Fruit fly (Drosophila melanogaster): ENCODE measurements around the gene CG32305.

CG32305 gene

DNA sequence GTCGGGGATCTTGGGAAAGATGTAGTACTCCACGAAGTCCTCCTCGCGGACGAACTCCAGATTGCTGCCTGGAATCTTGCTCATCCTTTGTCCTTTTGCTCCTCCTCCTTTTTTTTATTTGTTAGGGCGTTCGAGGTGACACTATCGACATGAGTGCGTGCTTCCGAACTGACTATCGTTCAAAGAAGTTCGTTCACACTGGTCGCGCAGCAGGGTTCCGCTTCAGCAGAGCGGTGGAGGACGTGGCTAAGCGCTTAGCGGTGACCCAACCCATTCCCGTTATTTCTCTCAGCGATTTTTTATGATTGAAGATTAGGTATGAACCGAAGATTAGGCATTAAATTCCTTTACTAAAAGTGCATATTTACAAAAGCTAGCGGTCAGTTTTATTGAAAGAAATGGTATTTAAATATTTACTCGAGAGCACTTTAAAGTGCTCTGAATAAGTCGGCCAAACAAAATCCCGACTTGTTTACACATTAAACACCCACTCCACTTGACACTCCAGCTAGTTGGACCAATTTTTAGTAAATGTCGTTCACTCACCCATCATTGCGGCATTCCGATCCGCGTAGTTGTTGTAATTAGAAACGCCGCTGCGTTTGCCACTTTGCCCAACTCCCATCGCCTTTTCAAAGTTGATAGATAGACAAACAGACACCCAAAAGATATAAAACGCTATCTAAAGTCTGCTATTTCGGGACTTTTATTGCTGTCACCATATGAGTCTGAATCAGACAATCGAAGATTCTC is 17.4 kb downstream of the CG32305 start, which contains the start of the genes ecd and CG13806:
Gene ecd, minus strand, starts transcription at position 166 of the 753 bp plus-strand sequence.
Gene CG13806, plus strand, starts transcription at position 703 of the 753 bp plus-strand sequence.
- no peak for TF ChIP-seq CG17801 (GFP tag; optimal IDR thresholded peaks at IDR 0.05; ENCODE audit: partially characterized antibody)

DNA sequence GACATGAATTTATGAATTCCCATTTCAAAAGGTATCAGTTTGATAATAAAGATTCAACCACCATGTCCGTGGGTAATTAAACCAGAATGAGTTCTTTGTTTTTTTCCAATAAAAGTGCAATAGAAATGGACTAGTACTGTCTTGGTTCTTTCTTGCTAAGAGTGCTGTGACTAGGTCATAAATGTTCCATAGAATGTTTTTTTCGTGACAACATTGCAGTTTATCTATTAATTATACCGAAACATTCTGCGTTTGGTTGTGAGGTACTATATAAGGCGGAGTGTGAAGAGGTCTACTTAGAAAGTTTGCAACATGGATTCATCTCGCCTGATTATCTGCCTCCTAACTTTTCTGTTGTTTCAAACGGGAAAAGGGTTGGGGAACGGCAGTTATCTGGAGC is 19.1 kb downstream of the CG32305 start, which contains the start of gene obst-I:
Gene obst-I, plus strand, starts transcription at position 301 of the 400 bp plus-strand sequence.
- TF ChIP-seq CG17801 (GFP tag; optimal IDR thresholded peaks at IDR 0.05; ENCODE audit: partially characterized antibody), result no peak

DNA sequence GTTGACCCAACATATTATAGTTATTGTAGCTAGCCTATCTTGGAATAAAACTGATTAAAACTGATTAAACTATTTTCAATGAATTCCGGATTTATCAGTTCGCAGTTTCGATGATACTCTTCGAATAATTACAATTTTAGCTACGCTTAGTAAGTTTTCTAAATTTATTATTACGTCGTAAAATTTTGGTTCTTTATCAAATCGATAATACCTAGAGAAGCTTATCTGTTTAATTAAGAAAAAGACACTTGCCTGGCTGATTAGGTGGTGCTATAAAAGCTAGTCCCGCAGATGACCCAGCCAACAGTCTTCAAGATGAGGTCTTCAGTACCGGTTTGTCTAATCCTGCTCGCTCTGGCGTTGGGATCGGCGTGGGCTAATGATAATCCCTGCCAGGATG is 20.1 kb downstream of the CG32305 start, which contains the start of gene CG32302:
Gene CG32302, plus strand, starts transcription at position 301 of the 400 bp plus-strand sequence.
- TF ChIP-seq CG17801 (GFP tag; optimal IDR thresholded peaks at IDR 0.05; ENCODE audit: partially characterized antibody), result no peak

DNA sequence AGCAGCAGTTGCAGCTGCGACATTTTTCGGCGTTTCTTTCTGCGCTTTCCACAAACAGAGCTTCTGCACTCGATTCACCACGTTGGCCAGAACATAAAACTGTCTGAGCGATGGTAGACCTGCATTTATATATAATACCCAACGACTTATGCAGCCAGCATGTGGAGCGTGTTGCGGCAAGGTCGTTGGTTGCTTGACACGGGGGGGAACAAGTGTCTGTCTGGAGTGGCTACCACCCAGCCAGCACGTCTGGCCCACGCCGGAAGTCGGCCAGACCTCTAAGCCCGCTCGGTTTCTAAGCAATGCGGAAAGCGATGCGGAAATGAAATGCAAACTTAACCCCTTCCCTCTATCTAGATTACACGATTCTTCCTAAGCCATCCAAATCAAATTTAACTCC is 24.2 kb downstream of the CG32305 start, which contains the start of gene yellow-g:
Gene yellow-g, minus strand, starts transcription at position 101 of the 400 bp plus-strand sequence.
- TF ChIP-seq CG17801 (GFP tag; optimal IDR thresholded peaks at IDR 0.05; ENCODE audit: partially characterized antibody), result no peak

DNA sequence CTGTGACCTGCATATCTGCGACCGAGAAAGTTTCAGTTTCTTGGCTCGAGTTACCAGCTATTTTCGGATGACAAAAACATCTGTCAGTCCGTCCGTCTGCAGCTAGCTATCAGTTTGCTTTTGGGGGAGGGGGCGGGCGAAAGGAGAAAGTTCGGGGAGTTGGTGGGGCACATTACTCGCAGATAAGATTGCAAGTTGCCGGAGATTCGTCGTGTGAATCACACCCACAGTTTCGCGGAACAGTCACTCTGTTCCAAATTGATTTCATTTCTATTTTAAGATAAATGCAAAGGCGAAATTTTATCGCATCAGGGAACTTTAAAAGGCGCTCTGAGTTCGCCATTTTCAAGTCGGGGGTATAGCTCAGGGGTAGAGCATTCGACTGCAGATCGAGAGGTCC is 25.0 kb downstream of the CG32305 start:
- no peak for TF ChIP-seq CG17801 (GFP tag; optimal IDR thresholded peaks at IDR 0.05; ENCODE audit: partially characterized antibody)

DNA sequence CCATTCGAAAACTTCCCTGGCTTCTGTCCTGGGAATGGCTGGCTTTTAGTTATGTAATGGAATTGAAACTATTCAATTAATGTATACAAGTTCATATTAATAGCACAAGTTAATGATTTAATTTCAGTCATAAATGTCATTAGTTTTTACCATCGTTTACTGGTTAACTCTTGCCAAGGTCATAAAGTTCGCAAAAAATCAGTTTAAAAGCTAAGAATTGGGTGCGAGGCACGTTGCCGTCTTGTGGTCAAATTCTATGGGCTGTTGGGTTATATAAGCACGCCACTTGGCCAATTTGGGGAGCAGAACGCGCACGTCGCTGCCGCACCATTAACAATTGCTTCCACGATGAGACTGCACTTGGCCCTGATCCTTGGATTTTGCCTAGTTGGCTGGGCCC is 27.8 kb downstream of the CG32305 start, which contains the start of gene yellow-g2:
Gene yellow-g2, plus strand, starts transcription at position 301 of the 400 bp plus-strand sequence.
- TF ChIP-seq CG17801 (GFP tag; optimal IDR thresholded peaks at IDR 0.05; ENCODE audit: partially characterized antibody), result no peak

DNA sequence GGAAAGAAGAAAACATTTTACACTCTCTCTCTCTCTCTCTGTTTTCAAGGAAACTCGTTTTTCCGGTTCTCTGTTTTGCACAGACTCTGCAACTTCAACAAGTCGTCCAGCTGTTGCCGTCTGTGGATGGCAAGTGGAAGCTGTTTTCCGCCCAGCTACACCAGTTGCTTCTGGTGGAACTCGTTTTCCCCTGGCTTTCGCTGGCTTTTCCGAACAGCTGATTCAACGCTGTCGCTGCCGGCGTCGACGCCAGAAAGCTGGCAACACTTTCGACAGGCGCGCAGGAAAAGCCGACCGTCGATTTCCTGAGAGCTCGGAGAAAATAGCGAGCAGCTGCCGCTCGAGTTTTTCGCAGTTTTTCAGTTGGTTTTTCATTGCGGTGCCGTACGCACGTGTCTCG is 34.1 kb downstream of the CG32305 start, which contains the start of gene MsR2:
Gene MsR2, plus strand, starts transcription at position 378 of the 400 bp plus-strand sequence.
- TF ChIP-seq CG17801 (GFP tag; optimal IDR thresholded peaks at IDR 0.05; ENCODE audit: partially characterized antibody), result no peak
